Worm (Caenorhabditis elegans) whole organism, mixed stage, embryonic: ENCODE data around the gene snet-1.

Experiments
- M03D4.4 ChIP-seq: sonication (generic microtip); optimal IDR thresholded peaks from 2 replicates; lab custom pipeline; 2017; ENCODE audit warnings: mild to moderate bottlenecking, missing genetic modification characterization, missing compliant biosample characterization
- bed-3 ChIP-seq: fragments of 200-800 bp; sonication (Bioruptor generic); optimal IDR thresholded peaks from 3 replicates; lab custom pipeline; 2018; ENCODE audit warnings: mild to moderate bottlenecking, missing genetic modification characterization, moderate library complexity, missing compliant biosample characterization
- ceh-39 ChIP-seq: fragments of 150-350 bp; optimal IDR thresholded peaks from 2 replicates; lab custom pipeline; 2014; ENCODE audit warnings: missing biosample characterization, missing genetic modification characterization
- ceh-43 ChIP-seq: fragments of 200-800 bp; sonication (Bioruptor generic); optimal IDR thresholded peaks from 2 replicates; lab custom pipeline; 2018; ENCODE audit warnings: mild to moderate bottlenecking, missing genetic modification characterization, moderate library complexity, missing compliant biosample characterization
- ces-1 ChIP-seq: fragments of 150-350 bp; optimal IDR thresholded peaks from 2 replicates; lab custom pipeline; 2014; ENCODE audit warnings: missing biosample characterization, missing genetic modification reagents, missing genetic modification characterization
- cnd-1 ChIP-seq: fragments of 200-800 bp; sonication (Bioruptor generic); optimal IDR thresholded peaks from 2 replicates; lab custom pipeline; 2018; ENCODE audit warnings: mild to moderate bottlenecking, missing genetic modification characterization, missing compliant biosample characterization
- drap-1 ChIP-seq: fragments of 200-800 bp; sonication (Bioruptor generic); optimal IDR thresholded peaks from 3 replicates; lab custom pipeline; 2018; ENCODE audit warnings: mild to moderate bottlenecking, missing genetic modification characterization, missing compliant biosample characterization
- elt-1 ChIP-seq: sonication (generic microtip); optimal IDR thresholded peaks from 2 replicates; lab custom pipeline; 2017; ENCODE audit warnings: missing genetic modification characterization, mild to moderate bottlenecking, missing compliant biosample characterization, antibody characterized with exemption, moderate library complexity, borderline replicate concordance; ENCODE audit not compliant: insufficient read depth
- elt-3 ChIP-seq: fragments of 150-350 bp; optimal IDR thresholded peaks from 2 replicates; lab custom pipeline; 2014; ENCODE audit warnings: missing biosample characterization, missing genetic modification characterization
- ham-2 ChIP-seq: fragments of 200-800 bp; sonication (Bioruptor generic); optimal IDR thresholded peaks from 2 replicates; lab custom pipeline; 2018; ENCODE audit warnings: mild to moderate bottlenecking, missing genetic modification characterization, missing compliant biosample characterization
- lin-13 ChIP-seq: fragments of 150-350 bp; optimal IDR thresholded peaks from 2 replicates; lab custom pipeline; 2014; ENCODE audit warnings: missing biosample characterization, missing genetic modification characterization
- mls-2 ChIP-seq: sonication (generic microtip); optimal IDR thresholded peaks from 2 replicates; lab custom pipeline; 2016; ENCODE audit warnings: mild to moderate bottlenecking, missing genetic modification characterization, moderate library complexity, missing compliant biosample characterization
- nhr-12 ChIP-seq: fragments of 150-350 bp; optimal IDR thresholded peaks from 2 replicates; lab custom pipeline; 2014; ENCODE audit warnings: missing biosample characterization, missing genetic modification characterization
- nhr-2 ChIP-seq: fragments of 150-350 bp; optimal IDR thresholded peaks from 2 replicates; lab custom pipeline; 2014; ENCODE audit warnings: missing biosample characterization, missing genetic modification characterization
- nhr-237 ChIP-seq: fragments of 150-350 bp; optimal IDR thresholded peaks from 2 replicates; lab custom pipeline; 2014; ENCODE audit warnings: missing biosample characterization, missing genetic modification characterization
- nhr-28 ChIP-seq: fragments of 150-350 bp; optimal IDR thresholded peaks from 2 replicates; lab custom pipeline; 2014; ENCODE audit warnings: missing biosample characterization, missing genetic modification characterization
- nhr-76 ChIP-seq: sonication (generic microtip); optimal IDR thresholded peaks from 2 replicates; lab custom pipeline; 2017; ENCODE audit warnings: missing biosample characterization, missing genetic modification characterization
- pha-4 ChIP-seq: fragments of 150-350 bp; optimal IDR thresholded peaks from 2 replicates; lab custom pipeline; 2018; ENCODE audit warnings: missing biosample characterization, missing genetic modification reagents, missing genetic modification characterization
- sem-2 ChIP-seq: fragments of 200-800 bp; sonication (Bioruptor generic); optimal IDR thresholded peaks from 2 replicates; lab custom pipeline; 2018; ENCODE audit warnings: mild to moderate bottlenecking, missing genetic modification characterization, missing compliant biosample characterization
- snpc-4 ChIP-seq: fragments of 150-350 bp; optimal IDR thresholded peaks from 2 replicates; lab custom pipeline; 2014; ENCODE audit warnings: missing biosample characterization, missing genetic modification characterization
- sptf-1 ChIP-seq: sonication (generic microtip); optimal IDR thresholded peaks from 2 replicates; lab custom pipeline; 2017; ENCODE audit warnings: mild to moderate bottlenecking, missing genetic modification characterization, moderate library complexity, missing compliant biosample characterization
- tbx-8 ChIP-seq: fragments of 200-800 bp; sonication (Bioruptor generic); optimal IDR thresholded peaks from 2 replicates; lab custom pipeline; 2018; ENCODE audit warnings: mild to moderate bottlenecking, missing genetic modification characterization, moderate library complexity, missing compliant biosample characterization
- unc-120 ChIP-seq: sonication (generic microtip); optimal IDR thresholded peaks from 2 replicates; lab custom pipeline; 2017; ENCODE audit warnings: missing genetic modification characterization, missing compliant biosample characterization; ENCODE audit not compliant: poor library complexity, severe bottlenecking
- unc-62 ChIP-seq: fragments of 150-350 bp; optimal IDR thresholded peaks from 2 replicates; lab custom pipeline; 2014; ENCODE audit warnings: missing biosample characterization, missing genetic modification reagents, missing genetic modification characterization
- zip-8 ChIP-seq: fragments of 150-350 bp; optimal IDR thresholded peaks from 2 replicates; lab custom pipeline; 2014; ENCODE audit warnings: missing biosample characterization, missing genetic modification characterization
- ztf-11 ChIP-seq: fragments of 150-350 bp; optimal IDR thresholded peaks from 2 replicates; lab custom pipeline; 2014; ENCODE audit warnings: missing biosample characterization, missing genetic modification characterization

Gene snet-1

ce11 chrX:3630090-3630489, 38.7 kb downstream of the snet-1 start:
- TF ChIP-seq mls-2 (tag; lab: Kevin White, UChicago) = no peak
- TF ChIP-seq cnd-1 = no peak
- no peak for TF ChIP-seq ceh-43 (GFP tag; lab: Kevin White, UChicago)
- TF ChIP-seq ham-2 (GFP tag; lab: Kevin White, UChicago) = no peak
- no peak for TF ChIP-seq nhr-12
- TF ChIP-seq, all 35 proteins: peak for 0

- TF ChIP-seq nhr-12 = no peak
- TF ChIP-seq mls-2 (tag; lab: Kevin White, UChicago) = no peak
- no peak for TF ChIP-seq lin-13 (tag; lab: Kevin White, UChicago)
- TF ChIP-seq ceh-39 (tag; lab: Kevin White, UChicago) = no peak
- no peak for TF ChIP-seq sem-2 (GFP tag; lab: Kevin White, UChicago)
- no peak for TF ChIP-seq nhr-237 (tag; lab: Kevin White, UChicago)
- no peak for TF ChIP-seq elt-1
- TF ChIP-seq M03D4.4 (tag; lab: Kevin White, UChicago) = no peak
- TF ChIP-seq ham-2 (GFP tag; lab: Kevin White, UChicago) = no peak
- TF ChIP-seq zip-8 = no peak
- no peak for TF ChIP-seq nhr-28
- TF ChIP-seq snpc-4 (tag; lab: Kevin White, UChicago) = no peak
- no peak for TF ChIP-seq elt-3 (tag; lab: Kevin White, UChicago)
- TF ChIP-seq bed-3 (GFP tag; lab: Kevin White, UChicago) = no peak
- no peak for TF ChIP-seq pha-4 (tag; lab: Kevin White, UChicago)
- TF ChIP-seq sptf-1 (tag; lab: Kevin White, UChicago) = no peak
- TF ChIP-seq, all 35 proteins: peak for 0
Measured at ce11 chrX:3628016-3628415, 40.7 kb downstream of the snet-1 start, which contains the start of gene vep-2. TSS of gene vep-2 (plus strand) at chrX:3628316.

- TF ChIP-seq ceh-39 (tag; lab: Kevin White, UChicago) (no peak), drap-1 (GFP tag; lab: Kevin White, UChicago) (no peak)
Measured at ce11 chrX:3625599-3625998, 43.1 kb downstream of the snet-1 start.

ce11 chrX:3623162-3623561, 45.6 kb downstream of the snet-1 start, which contains the start of gene C18B2.2:
TSS of gene C18B2.2 (plus strand) at chrX:3623462.
- TF ChIP-seq elt-1 (no peak), snpc-4 (tag; lab: Kevin White, UChicago) (no peak), nhr-76 (tag; lab: Kevin White, UChicago) (no peak), drap-1 (GFP tag; lab: Kevin White, UChicago) (no peak), bed-3 (GFP tag; lab: Kevin White, UChicago) (no peak), M03D4.4 (tag; lab: Kevin White, UChicago) (no peak), sem-2 (GFP tag; lab: Kevin White, UChicago) (no peak), tbx-8 (GFP tag; lab: Kevin White, UChicago) (no peak), unc-62 (GFP tag; lab: Kevin White, UChicago) (no peak), elt-3 (tag; lab: Kevin White, UChicago) (no peak), unc-120 (tag; lab: Kevin White, UChicago) (no peak), nhr-2 (tag; lab: Kevin White, UChicago) (no peak), mls-2 (tag; lab: Kevin White, UChicago) (no peak)

- TF ChIP-seq sem-2 (GFP tag; lab: Kevin White, UChicago) (no peak), nhr-12 (no peak), ces-1 (peak; percentile 92), ceh-43 (GFP tag; lab: Kevin White, UChicago) (no peak), ztf-11 (tag; lab: Kevin White, UChicago) (no peak), elt-1 (no peak), zip-8 (no peak), tbx-8 (GFP tag; lab: Kevin White, UChicago) (no peak)
Measured at ce11 chrX:3618842-3619241, 49.9 kb downstream of the snet-1 start.
